Worm (Caenorhabditis elegans) whole organism, L4 larva: Measurements from ENCODE around the gene ram-5.
"Not testable (repeated sequence)": the region's sequence is repeated elsewhere in the genome, so short reads cannot be mapped to it uniquely, and the experiment has no call there.

Source experiments
- T26A8.4 ChIP-seq: fragments of 200-800 bp; sonication (Bioruptor generic); IDR thresholded peaks from 2 replicates; pipeline ENCODE4 v1.3.6; 2022; ENCODE audit warnings: missing genetic modification characterization, missing compliant biosample characterization
- Y48G9A.11 ChIP-seq: fragments of 200-800 bp; sonication (Bioruptor generic); IDR thresholded peaks from 2 replicates; pipeline ENCODE4 v1.3.6; 2022; ENCODE audit warnings: missing genetic modification reagents, missing genetic modification characterization, missing compliant biosample characterization
- Y75B8A.6 ChIP-seq: fragments of 200-800 bp; sonication (Bioruptor generic); IDR thresholded peaks from 2 replicates; pipeline ENCODE4 v1.3.6; 2022; ENCODE audit warnings: missing genetic modification reagents, missing genetic modification characterization, missing compliant biosample characterization
- ceh-32 ChIP-seq: sonication (generic microtip); optimal IDR thresholded peaks from 2 replicates; lab custom pipeline; 2016; ENCODE audit warnings: mild to moderate bottlenecking, missing genetic modification characterization, missing compliant biosample characterization; ENCODE audit not compliant: poor library complexity
- ces-1 ChIP-seq: fragments of 150-350 bp; sonication (generic microtip); optimal IDR thresholded peaks from 4 replicates; lab custom pipeline; 2014; ENCODE audit warnings: missing biosample characterization, missing genetic modification reagents, missing genetic modification characterization
- daf-12 ChIP-seq: fragments of 150-350 bp; optimal IDR thresholded peaks from 2 replicates; lab custom pipeline; 2014; ENCODE audit warnings: missing biosample characterization, missing genetic modification reagents, missing genetic modification characterization
- duxl-1 ChIP-seq: sonication (generic microtip); optimal IDR thresholded peaks from 2 replicates; lab custom pipeline; 2016; ENCODE audit warnings: mild to moderate bottlenecking, missing genetic modification characterization, moderate library complexity, missing compliant biosample characterization; ENCODE audit not compliant: poor library complexity
- egl-27 ChIP-seq: sonication (generic microtip); optimal IDR thresholded peaks from 3 replicates; lab custom pipeline; 2017; ENCODE audit warnings: missing biosample characterization, missing genetic modification reagents, missing genetic modification characterization
- hlh-11 ChIP-seq: fragments of 200-800 bp; sonication (Bioruptor generic); optimal IDR thresholded peaks from 2 replicates; lab custom pipeline; 2018; ENCODE audit warnings: mild to moderate bottlenecking, missing genetic modification characterization, missing compliant biosample characterization
- hlh-30 ChIP-seq: sonication (generic microtip); optimal IDR thresholded peaks from 2 replicates; lab custom pipeline; 2017; ENCODE audit warnings: antibody characterized with exemption, mild to moderate bottlenecking, missing genetic modification characterization, missing compliant biosample characterization; ENCODE audit not compliant: insufficient read depth
- jun-1 ChIP-seq: fragments of 150-350 bp; optimal IDR thresholded peaks from 2 replicates; lab custom pipeline; 2014; ENCODE audit warnings: missing biosample characterization, missing genetic modification reagents, missing genetic modification characterization
- lin-38 ChIP-seq: fragments of 200-800 bp; sonication (Bioruptor generic); IDR thresholded peaks from 2 replicates; pipeline ENCODE4 v1.3.6; 2022; ENCODE audit warnings: missing genetic modification reagents, missing genetic modification characterization, missing compliant biosample characterization
- lin-39 ChIP-seq: fragments of 150-350 bp; optimal IDR thresholded peaks from 2 replicates; lab custom pipeline; 2014; ENCODE audit warnings: missing biosample characterization, missing genetic modification reagents, missing genetic modification characterization
- lsy-2 ChIP-seq, 2 experiments: fragments of 150-350 bp in 1 of 2; sonication (generic microtip) in 1 of 2; optimal IDR thresholded peaks; 2 replicates each; lab custom pipeline; 2014 to 2017; ENCODE audit warnings: missing biosample characterization in 2 of 2, missing genetic modification characterization in 2 of 2
- madf-5 ChIP-seq, 2 experiments: fragments of 200-800 bp; sonication (Bioruptor generic); IDR thresholded peaks; 2 replicates each; pipeline ENCODE4 v1.3.6; 2022; ENCODE audit warnings: missing compliant biosample characterization in 2 of 2, missing genetic modification characterization in 2 of 2
- mdl-1 ChIP-seq, 2 experiments: fragments of 150-350 bp in 1 of 2; sonication (generic microtip) in 1 of 2; optimal IDR thresholded peaks; 2 replicates each; lab custom pipeline; 2014 to 2017; ENCODE audit warnings: missing biosample characterization in 2 of 2, missing genetic modification characterization in 2 of 2
- mdt-29 ChIP-seq: fragments of 200-800 bp; sonication (Bioruptor generic); IDR thresholded peaks from 2 replicates; pipeline ENCODE4 v1.3.6; 2022; ENCODE audit warnings: missing genetic modification reagents, missing genetic modification characterization, missing compliant biosample characterization
- nhr-11 ChIP-seq: fragments of 150-350 bp; optimal IDR thresholded peaks from 2 replicates; lab custom pipeline; 2014; ENCODE audit warnings: missing biosample characterization, missing genetic modification characterization
- nhr-111 ChIP-seq: fragments of 200-800 bp; sonication (Bioruptor generic); optimal IDR thresholded peaks from 2 replicates; lab custom pipeline; 2018; ENCODE audit warnings: mild to moderate bottlenecking, missing genetic modification characterization, missing compliant biosample characterization
- nhr-237 ChIP-seq: sonication (generic microtip); optimal IDR thresholded peaks from 2 replicates; lab custom pipeline; 2017; ENCODE audit warnings: missing biosample characterization, missing genetic modification characterization
- nhr-25 ChIP-seq: sonication (generic microtip); optimal IDR thresholded peaks from 2 replicates; lab custom pipeline; 2017; ENCODE audit warnings: missing genetic modification characterization, mild to moderate bottlenecking, missing compliant biosample characterization, antibody characterized with exemption, moderate library complexity, borderline replicate concordance; ENCODE audit not compliant: insufficient read depth
- nhr-48 ChIP-seq: sonication (generic microtip); optimal IDR thresholded peaks from 2 replicates; lab custom pipeline; 2016; ENCODE audit warnings: mild to moderate bottlenecking, missing genetic modification characterization, missing compliant biosample characterization
- pqm-1 ChIP-seq: sonication (generic microtip); optimal IDR thresholded peaks from 2 replicates; lab custom pipeline; 2017; ENCODE audit warnings: missing biosample characterization, missing genetic modification characterization
- sdz-12 ChIP-seq: fragments of 200-800 bp; sonication (Bioruptor generic); optimal IDR thresholded peaks from 2 replicates; lab custom pipeline; 2018; ENCODE audit warnings: mild to moderate bottlenecking, missing genetic modification characterization, missing compliant biosample characterization
- set-16 ChIP-seq: fragments of 200-800 bp; sonication (Bioruptor generic); IDR thresholded peaks from 2 replicates; pipeline ENCODE4 v1.3.6; 2022; ENCODE audit warnings: missing genetic modification reagents, missing genetic modification characterization, missing compliant biosample characterization
- skn-1 ChIP-seq: fragments of 150-350 bp; optimal IDR thresholded peaks from 2 replicates; lab custom pipeline; 2014; ENCODE audit warnings: missing biosample characterization, missing genetic modification characterization
- spr-1 ChIP-seq: sonication (generic microtip); optimal IDR thresholded peaks from 2 replicates; lab custom pipeline; 2016; ENCODE audit warnings: mild to moderate bottlenecking, missing genetic modification characterization, missing compliant biosample characterization
- spr-3 ChIP-seq: fragments of 200-800 bp; sonication (Bioruptor generic); optimal IDR thresholded peaks from 2 replicates; lab custom pipeline; 2018; ENCODE audit warnings: mild to moderate bottlenecking, missing genetic modification characterization, missing compliant biosample characterization
- zag-1 ChIP-seq: fragments of 150-350 bp; optimal IDR thresholded peaks from 2 replicates; lab custom pipeline; 2014; ENCODE audit warnings: missing biosample characterization, missing genetic modification characterization
- zfp-2 ChIP-seq: sonication (generic microtip); optimal IDR thresholded peaks from 2 replicates; lab custom pipeline; 2016; ENCODE audit warnings: mild to moderate bottlenecking, missing genetic modification characterization, missing compliant biosample characterization
- zip-11 ChIP-seq: fragments of 200-800 bp; sonication (Bioruptor generic); IDR thresholded peaks from 2 replicates; pipeline ENCODE4 v1.3.6; 2022; ENCODE audit warnings: missing genetic modification characterization, missing compliant biosample characterization

The ram-5 gene

DNA sequence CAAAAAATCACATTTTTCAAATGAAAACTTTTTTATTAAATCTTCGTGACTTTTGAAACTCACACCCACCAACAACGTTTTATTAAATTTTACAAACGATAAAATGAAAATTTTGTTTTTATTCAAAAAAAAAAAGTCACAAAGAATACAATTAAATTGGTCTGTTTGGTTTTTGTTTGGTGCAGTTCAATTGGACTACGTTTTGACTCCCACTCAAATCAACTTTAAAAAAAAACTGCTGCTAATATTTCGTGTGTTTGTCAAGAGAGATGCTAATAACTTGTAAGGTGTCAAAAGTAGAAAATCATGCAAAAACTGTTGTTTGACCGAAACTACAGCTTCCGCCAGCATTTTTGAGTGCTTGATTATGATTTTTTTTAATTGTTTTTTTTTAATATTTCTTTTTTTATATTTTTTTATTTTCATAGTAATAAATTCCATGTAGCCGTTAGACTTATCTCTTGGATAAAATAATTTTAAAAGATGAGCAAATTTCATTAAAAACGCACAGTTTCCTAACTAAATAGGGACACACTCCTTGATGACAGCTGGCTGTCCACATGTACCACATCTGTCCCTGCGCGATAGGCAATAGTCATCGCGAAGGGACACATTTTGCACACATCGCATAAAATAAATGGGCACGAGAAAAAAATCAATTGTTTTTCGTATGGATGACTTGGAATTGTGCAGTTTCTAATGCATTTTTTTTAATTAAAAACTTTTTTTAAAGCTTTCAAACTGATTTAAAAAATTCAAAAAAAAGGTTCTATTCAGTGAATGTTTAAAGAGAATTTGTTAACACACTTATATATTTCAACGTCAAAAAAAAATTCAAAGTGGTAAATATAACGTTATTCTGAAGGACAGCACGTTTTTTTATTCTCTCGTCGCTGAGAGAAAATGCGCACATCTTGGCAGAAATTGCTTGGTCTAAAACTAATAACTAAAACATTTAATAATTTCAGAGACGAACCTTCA is 24.3 kb upstream of the ram-5 start (continued):
- TF ChIP-seq mdl-1 (tag; optimal IDR thresholded peaks at IDR 0.05; lab: Kevin White, UChicago) (peak; percentile 89 to 98), spr-3 (peak; percentile 98), T26A8.4 (GFP tag; lab: Robert Waterston, UW) (peak; percentile 100), mdt-29 (GFP tag; lab: Robert Waterston, UW) (peak; percentile 94), sdz-12 (GFP tag; lab: Kevin White, UChicago) (peak; percentile 71), nhr-25 (tag; lab: Kevin White, UChicago) (peak; percentile 97), duxl-1 (tag; lab: Kevin White, UChicago) (peak; percentile 99), zfp-2 (tag; lab: Kevin White, UChicago) (peak; percentile 88), Y48G9A.11 (GFP tag; lab: Robert Waterston, UW) (peak; percentile 63), daf-12 (tag; lab: Kevin White, UChicago) (no peak), madf-5 (GFP tag; IDR thresholded peaks at IDR 0.05; lab: Robert Waterston, UW) (peak; percentile 78 to 98), Y75B8A.6 (GFP tag; lab: Robert Waterston, UW) (peak; percentile 92; the same call in 1 of the 2 replicates), lin-39 (tag; lab: Kevin White, UChicago) (peak; percentile 96)

DNA sequence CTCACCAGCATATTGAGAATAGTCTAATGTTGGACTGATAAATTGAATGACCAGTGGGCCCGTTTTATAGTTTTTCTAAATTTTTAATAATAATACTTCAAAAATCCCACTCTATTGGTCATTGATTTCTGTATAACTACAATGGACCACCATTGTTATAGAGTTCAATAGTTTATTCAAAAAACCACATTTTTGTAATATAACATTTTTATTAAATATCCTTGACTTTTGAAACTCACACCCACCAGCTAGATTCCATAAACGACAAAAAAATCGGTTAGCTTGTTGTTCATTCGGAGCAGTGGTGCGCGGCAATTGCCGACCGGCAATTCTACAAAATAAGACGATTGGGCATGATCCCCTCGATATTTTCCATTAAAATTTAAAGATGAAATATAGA is 22.4 kb upstream of the ram-5 start, which contains the start of gene nspc-18:
TSS of gene nspc-18 (minus strand) at position 101 of the 400 bp plus-strand sequence.
- TF ChIP-seq zip-11 (GFP tag; lab: Robert Waterston, UW) (no peak), sdz-12 (GFP tag; lab: Kevin White, UChicago) (no peak), lsy-2 (tag; optimal IDR thresholded peaks at IDR 0.05; lab: Kevin White, UChicago) (no peak), nhr-237 (tag; lab: Kevin White, UChicago) (no peak), hlh-11 (tag; lab: Kevin White, UChicago) (no peak), jun-1 (no peak), nhr-111 (no peak), spr-3 (no peak), lin-38 (GFP tag; lab: Robert Waterston, UW) (no peak), skn-1 (tag; lab: Kevin White, UChicago) (no peak), ceh-32 (tag; lab: Kevin White, UChicago) (no peak), zag-1 (tag; lab: Kevin White, UChicago) (no peak), pqm-1 (tag; lab: Kevin White, UChicago) (no peak)

DNA sequence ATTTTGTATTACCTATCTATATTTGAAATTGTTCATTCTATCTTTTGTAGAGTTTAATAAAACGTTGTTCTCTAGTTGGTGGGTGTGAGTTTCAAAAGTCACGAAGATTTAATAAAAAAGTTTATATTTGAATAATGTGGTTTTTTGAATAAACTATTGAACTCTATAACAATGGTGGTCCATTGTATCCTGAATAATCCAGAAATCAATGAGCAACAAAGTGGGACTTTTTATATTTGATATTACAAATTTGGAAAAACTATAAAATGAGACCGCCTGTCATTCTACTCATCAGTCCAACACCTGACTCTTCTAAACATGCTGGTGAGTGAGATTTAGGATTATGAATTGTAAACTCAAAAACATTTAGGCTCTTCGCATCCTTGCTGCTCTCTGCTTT is 21.6 kb upstream of the ram-5 start, which contains the start of gene nspc-19:
TSS of gene nspc-19 (plus strand) at position 301 of the 400 bp plus-strand sequence.
- not testable (repeated sequence) for TF ChIP-seq set-16 (GFP tag; lab: Robert Waterston, UW); spr-1 (tag; lab: Kevin White, UChicago); nhr-111

- no peak for TF ChIP-seq nhr-111
- no peak for TF ChIP-seq nhr-11
- TF ChIP-seq nhr-48, result no peak
- TF ChIP-seq ces-1 (GFP tag; lab: Kevin White, UChicago), result no peak
- TF ChIP-seq, all 104 proteins: peak for 0
Observed at ce11 chrX:14530107-14530506, 19.8 kb upstream of the ram-5 start, which contains the start of gene nspc-20. nspc-20 (minus strand) TSS chrX:14530207.

- peak; percentile 7 for TF ChIP-seq hlh-30
- TF ChIP-seq egl-27 (tag; lab: Kevin White, UChicago), result no peak
Observed at ce11 chrX:14534117-14534516, 15.8 kb upstream of the ram-5 start, which contains the start of gene T24C2.5. T24C2.5 (plus strand) TSS chrX:14534417.
